Fruit fly (Drosophila melanogaster) whole organism, adult: ENCODE measurements around the gene neb.
A peak's percentile ranks its signal among the peaks of the same experiment; 100 is the strongest.

Source experiments
- CG11617 ChIP-seq: fragments of 200-800 bp; sonication (Bioruptor generic); optimal IDR thresholded peaks from 2 replicates; lab custom pipeline; 2017; ENCODE audit warnings: mild to moderate bottlenecking, missing biosample characterization, missing genetic modification reagents, missing genetic modification characterization
- CG1620 ChIP-seq: fragments of 200-800 bp; sonication (Bioruptor generic); optimal IDR thresholded peaks from 2 replicates; lab custom pipeline; 2016; ENCODE audit warnings: missing biosample characterization, missing genetic modification characterization
- CG33017 ChIP-seq: fragments of 200-800 bp; sonication (Bioruptor generic); optimal IDR thresholded peaks from 2 replicates; lab custom pipeline; 2018; ENCODE audit warnings: missing biosample characterization, mild to moderate bottlenecking, missing genetic modification characterization, moderate library complexity
- CG5204 ChIP-seq: fragments of 200-800 bp; sonication (Bioruptor generic); optimal IDR thresholded peaks from 2 replicates; lab custom pipeline; 2016; ENCODE audit warnings: missing biosample characterization, missing genetic modification characterization
- CG7045 ChIP-seq: fragments of 200-800 bp; sonication (Bioruptor generic); optimal IDR thresholded peaks from 2 replicates; lab custom pipeline; 2017; ENCODE audit warnings: missing biosample characterization, mild to moderate bottlenecking, missing genetic modification characterization
- Mnt ChIP-seq: fragments of 200-800 bp; sonication (Bioruptor generic); optimal IDR thresholded peaks from 2 replicates; lab custom pipeline; 2016; ENCODE audit warnings: missing biosample characterization, mild to moderate bottlenecking, missing genetic modification characterization
- kay ChIP-seq: fragments of 200-800 bp; sonication (Bioruptor generic); peaks from one replicate; lab custom pipeline; 2016; ENCODE audit warnings: missing biosample characterization, missing genetic modification characterization, borderline replicate concordance
- tj ChIP-seq: fragments of 200-800 bp; sonication (Bioruptor generic); optimal IDR thresholded peaks from 3 replicates; lab custom pipeline; 2017; ENCODE audit warnings: missing biosample characterization, mild to moderate bottlenecking, missing genetic modification characterization, moderate library complexity

- TF ChIP-seq Mnt (GFP tag; lab: Kevin White, UChicago): peak; percentile 62
- peak; percentile 48 for TF ChIP-seq CG11617 (GFP tag; lab: Kevin White, UChicago)
- peak; percentile 71 for TF ChIP-seq CG7045
- TF ChIP-seq CG33017 (tag; lab: Kevin White, UChicago): peak; percentile 52
- TF ChIP-seq CG5204: no peak
- TF ChIP-seq CG1620 (GFP tag; lab: Kevin White, UChicago): peak; percentile 55
- no peak for TF ChIP-seq kay (GFP tag; lab: Kevin White, UChicago)
- TF ChIP-seq tj (GFP tag; lab: Kevin White, UChicago): peak; percentile 66
Measured at dm6 chr2L:20075234-20075803, at the start of gene neb, which contains the start of gene pr.
